Worm (Caenorhabditis elegans): Measurements from ENCODE around the gene lin-49.
A peak's percentile ranks its signal among the peaks of the same experiment; 100 is the strongest.

DNA sequence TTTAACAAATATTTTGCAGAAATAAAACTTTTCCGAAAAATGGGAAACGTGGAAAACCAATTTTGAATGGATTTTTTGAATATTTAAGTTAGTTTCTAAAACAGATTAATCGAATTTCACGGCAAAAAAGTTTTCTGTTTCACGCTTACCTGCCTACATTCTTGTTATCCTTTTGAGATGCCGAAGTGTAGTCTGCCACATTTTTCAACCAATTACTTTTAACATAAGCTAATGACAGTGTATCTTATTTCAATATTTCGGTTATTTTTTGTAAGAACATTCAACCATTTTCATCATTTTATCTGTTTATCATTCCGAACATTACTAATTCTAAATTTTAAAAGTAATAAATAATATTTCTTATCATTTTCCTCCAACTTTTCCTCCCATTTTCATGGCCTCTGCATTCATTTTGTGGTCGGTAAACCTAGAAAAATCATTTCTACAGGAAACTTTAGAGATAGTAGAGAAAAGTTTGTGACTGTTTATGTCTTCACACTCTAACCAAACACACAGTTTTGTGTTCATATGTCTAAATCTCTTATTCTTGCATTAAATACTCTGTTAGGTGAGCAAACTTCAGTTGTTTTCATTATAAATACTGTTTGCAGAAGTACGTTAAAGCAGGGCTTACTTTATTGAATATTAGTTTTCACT is 8.5 kb upstream of the lin-49 start, which contains the start of the genes F42A9.17 and cyp-33E2:
- TF ChIP-seq dve-1 (tag; optimal IDR thresholded peaks at IDR 0.05; ENCODE audit: insufficient read depth), result peak; percentile 61
- no peak for TF ChIP-seq pha-4 (GFP tag; IDR thresholded peaks at IDR 0.05)
- peak; percentile 12 for TF ChIP-seq pha-4 (tag; optimal IDR thresholded peaks at IDR 0.05)
- no peak for TF ChIP-seq F49E8.2 (tag; optimal IDR thresholded peaks at IDR 0.05; ENCODE audit: borderline replicate concordance)

All from whole organism, L4 larva.